Fruit fly (Drosophila melanogaster) whole organism, prepupa: ENCODE results near the gene dac.

Experiments used
- Blimp-1 ChIP-seq: fragments of 200-800 bp; sonication (Bioruptor generic); optimal IDR thresholded peaks from 3 replicates; lab custom pipeline; 2017; ENCODE audit warnings: missing biosample characterization, missing genetic modification characterization, mild to moderate bottlenecking, moderate library complexity, missing genetic modification reagents
- CG10669 ChIP-seq: fragments of 200-800 bp; sonication (Bioruptor generic); optimal IDR thresholded peaks from 3 replicates; lab custom pipeline; 2018; ENCODE audit warnings: missing biosample characterization, mild to moderate bottlenecking, missing genetic modification characterization, moderate library complexity
- CG11294 ChIP-seq: fragments of 200-800 bp; sonication (Bioruptor generic); IDR thresholded peaks from 2 replicates; pipeline ENCODE4 v1.3.6; 2022; ENCODE audit warnings: missing biosample characterization, missing genetic modification characterization
- CG11902 ChIP-seq: fragments of 200-800 bp; sonication (Bioruptor generic); optimal IDR thresholded peaks from 3 replicates; lab custom pipeline; 2016; ENCODE audit warnings: missing biosample characterization, missing genetic modification characterization
- CG15336 ChIP-seq: fragments of 200-800 bp; sonication (Bioruptor generic); IDR thresholded peaks from 2 replicates; pipeline ENCODE4 v1.3.6; 2022; ENCODE audit warnings: missing biosample characterization, missing genetic modification characterization
- CG1621 ChIP-seq: fragments of 200-800 bp; sonication (Bioruptor generic); optimal IDR thresholded peaks from 3 replicates; lab custom pipeline; 2018; ENCODE audit warnings: missing biosample characterization, mild to moderate bottlenecking, missing genetic modification characterization
- CG31627 ChIP-seq: fragments of 200-800 bp; sonication (Bioruptor generic); optimal IDR thresholded peaks from 3 replicates; lab custom pipeline; 2016; ENCODE audit warnings: missing biosample characterization, missing genetic modification characterization
- CG4318 ChIP-seq: fragments of 200-800 bp; sonication (Bioruptor generic); optimal IDR thresholded peaks from 3 replicates; lab custom pipeline; 2017; ENCODE audit warnings: missing biosample characterization, mild to moderate bottlenecking, missing genetic modification characterization
- CG6163 ChIP-seq: fragments of 200-800 bp; sonication (Bioruptor generic); IDR thresholded peaks from 3 replicates; pipeline ENCODE4 v1.3.6; 2022; ENCODE audit warnings: missing biosample characterization, missing genetic modification characterization
- CG6276 ChIP-seq: fragments of 200-800 bp; sonication (Bioruptor generic); optimal IDR thresholded peaks from 2 replicates; lab custom pipeline; 2017; ENCODE audit warnings: missing biosample characterization, mild to moderate bottlenecking, missing genetic modification characterization
- CG6792 ChIP-seq: fragments of 200-800 bp; sonication (Bioruptor generic); optimal IDR thresholded peaks from 3 replicates; lab custom pipeline; 2016; ENCODE audit warnings: missing biosample characterization, missing genetic modification characterization
- CG6808 ChIP-seq: fragments of 200-800 bp; sonication (Bioruptor generic); optimal IDR thresholded peaks from 3 replicates; lab custom pipeline; 2017; ENCODE audit warnings: missing biosample characterization, missing genetic modification characterization, mild to moderate bottlenecking, moderate library complexity, missing genetic modification reagents
- CG7368 ChIP-seq: fragments of 200-800 bp; sonication (Bioruptor generic); optimal IDR thresholded peaks from 3 replicates; lab custom pipeline; 2016; ENCODE audit warnings: missing biosample characterization, missing genetic modification characterization
- CG8119 ChIP-seq: fragments of 200-800 bp; sonication (Bioruptor generic); IDR thresholded peaks from 3 replicates; pipeline ENCODE4 v1.3.6; 2022; ENCODE audit warnings: missing biosample characterization, missing genetic modification characterization
- CG8319 ChIP-seq: fragments of 200-800 bp; sonication (Bioruptor generic); optimal IDR thresholded peaks from 3 replicates; lab custom pipeline; 2016; ENCODE audit warnings: missing biosample characterization, missing genetic modification characterization
- CG8632 ChIP-seq: fragments of 200-800 bp; sonication (Bioruptor generic); optimal IDR thresholded peaks from 3 replicates; lab custom pipeline; 2016; ENCODE audit warnings: missing biosample characterization, missing genetic modification characterization
- Eip75B ChIP-seq: fragments of 200-800 bp; sonication (Bioruptor generic); optimal IDR thresholded peaks from 3 replicates; lab custom pipeline; 2016; ENCODE audit warnings: missing biosample characterization, missing genetic modification characterization
- Eip78C ChIP-seq: fragments of 200-800 bp; sonication (Bioruptor generic); peaks from one replicate; lab custom pipeline; 2016; ENCODE audit warnings: missing biosample characterization, missing genetic modification characterization
- Eip93F ChIP-seq: fragments of 200-800 bp; sonication (Bioruptor generic); optimal IDR thresholded peaks from 2 replicates; lab custom pipeline; 2016; ENCODE audit warnings: missing biosample characterization, mild to moderate bottlenecking, missing genetic modification characterization
- Ets21C ChIP-seq: fragments of 200-800 bp; sonication (Bioruptor generic); optimal IDR thresholded peaks from 3 replicates; lab custom pipeline; 2016; ENCODE audit warnings: missing biosample characterization, missing genetic modification characterization
- Ets96B ChIP-seq: fragments of 200-800 bp; optimal IDR thresholded peaks from 2 replicates; lab custom pipeline; 2019; ENCODE audit warnings: missing biosample characterization, mild to moderate bottlenecking, missing genetic modification characterization, moderate library complexity
- Gug ChIP-seq: fragments of 200-800 bp; sonication (Bioruptor generic); IDR thresholded peaks from 2 replicates; pipeline ENCODE4 v1.3.6; 2022; ENCODE audit warnings: missing biosample characterization, missing genetic modification characterization
- Hr38 ChIP-seq: sonication (Bioruptor generic); optimal IDR thresholded peaks from 2 replicates; lab custom pipeline; 2016; ENCODE audit warnings: missing biosample characterization, missing genetic modification characterization
- Hr39 ChIP-seq: fragments of 200-800 bp; sonication (Bioruptor generic); optimal IDR thresholded peaks from 2 replicates; lab custom pipeline; 2016; ENCODE audit warnings: missing biosample characterization, missing genetic modification characterization
- Hr4 ChIP-seq: fragments of 200-800 bp; sonication (Bioruptor generic); optimal IDR thresholded peaks from 3 replicates; lab custom pipeline; 2016; ENCODE audit warnings: missing biosample characterization, missing genetic modification characterization
- Lpt ChIP-seq: fragments of 200-800 bp; sonication (Bioruptor generic); optimal IDR thresholded peaks from 3 replicates; lab custom pipeline; 2016; ENCODE audit warnings: missing biosample characterization, missing genetic modification characterization
- Smox ChIP-seq: fragments of 200-800 bp; sonication (Bioruptor generic); optimal IDR thresholded peaks from 3 replicates; lab custom pipeline; 2016; ENCODE audit warnings: missing biosample characterization, missing genetic modification characterization
- Sox102F ChIP-seq: fragments of 200-800 bp; sonication (Bioruptor generic); optimal IDR thresholded peaks from 2 replicates; lab custom pipeline; 2016; ENCODE audit warnings: missing biosample characterization, mild to moderate bottlenecking, missing genetic modification characterization
- Sox14 ChIP-seq: fragments of 200-800 bp; sonication (Bioruptor generic); optimal IDR thresholded peaks from 3 replicates; lab custom pipeline; 2016; ENCODE audit warnings: missing biosample characterization, missing genetic modification characterization
- Sox15 ChIP-seq: fragments of 200-800 bp; sonication (Bioruptor generic); optimal IDR thresholded peaks from 3 replicates; lab custom pipeline; 2016; ENCODE audit warnings: missing biosample characterization, missing genetic modification characterization
- achi ChIP-seq: fragments of 200-800 bp; sonication (Bioruptor generic); optimal IDR thresholded peaks from 3 replicates; lab custom pipeline; 2016; ENCODE audit warnings: missing biosample characterization, missing genetic modification characterization
- acj6 ChIP-seq: fragments of 200-800 bp; sonication (Bioruptor generic); optimal IDR thresholded peaks from 3 replicates; lab custom pipeline; 2016; ENCODE audit warnings: missing biosample characterization, missing genetic modification characterization
- cyc ChIP-seq: fragments of 200-800 bp; sonication (Bioruptor generic); optimal IDR thresholded peaks from 3 replicates; lab custom pipeline; 2016; ENCODE audit warnings: missing biosample characterization, missing genetic modification characterization
- dac ChIP-seq: fragments of 200-800 bp; sonication (Bioruptor generic); optimal IDR thresholded peaks from 2 replicates; lab custom pipeline; 2017; ENCODE audit warnings: missing biosample characterization, mild to moderate bottlenecking, missing genetic modification characterization
- dsx ChIP-seq: fragments of 200-800 bp; optimal IDR thresholded peaks from 3 replicates; lab custom pipeline; 2019; ENCODE audit warnings: missing biosample characterization, mild to moderate bottlenecking, missing genetic modification characterization, moderate library complexity; ENCODE audit not compliant: poor library complexity, severe bottlenecking
- eg ChIP-seq: fragments of 200-800 bp; sonication (Bioruptor generic); IDR thresholded peaks from 3 replicates; pipeline ENCODE4 v1.3.6; 2022; ENCODE audit warnings: missing biosample characterization, missing genetic modification characterization
- esn ChIP-seq: fragments of 200-800 bp; sonication (Bioruptor generic); optimal IDR thresholded peaks from 2 replicates; lab custom pipeline; 2016; ENCODE audit warnings: missing biosample characterization, mild to moderate bottlenecking, missing genetic modification characterization, moderate library complexity
- fd59A ChIP-seq: fragments of 200-800 bp; sonication (Bioruptor generic); optimal IDR thresholded peaks from 2 replicates; lab custom pipeline; 2017; ENCODE audit warnings: missing biosample characterization, mild to moderate bottlenecking, missing genetic modification characterization, missing genetic modification reagents
- fd85E ChIP-seq: fragments of 200-800 bp; sonication (Bioruptor generic); optimal IDR thresholded peaks from 3 replicates; lab custom pipeline; 2016; ENCODE audit warnings: missing biosample characterization, missing genetic modification characterization
- lz ChIP-seq: fragments of 200-800 bp; sonication (Bioruptor generic); optimal IDR thresholded peaks from 3 replicates; lab custom pipeline; 2016; ENCODE audit warnings: missing biosample characterization, missing genetic modification characterization
- net ChIP-seq: fragments of 200-800 bp; sonication (Bioruptor generic); optimal IDR thresholded peaks from 3 replicates; lab custom pipeline; 2016; ENCODE audit warnings: missing biosample characterization, missing genetic modification characterization
- pdm3 ChIP-seq: fragments of 200-800 bp; sonication (Bioruptor generic); optimal IDR thresholded peaks from 3 replicates; lab custom pipeline; 2016; ENCODE audit warnings: missing biosample characterization, missing genetic modification characterization
- spab ChIP-seq: fragments of 200-800 bp; sonication (Bioruptor generic); optimal IDR thresholded peaks from 2 replicates; lab custom pipeline; 2017; ENCODE audit warnings: missing biosample characterization, mild to moderate bottlenecking, missing genetic modification characterization, missing genetic modification reagents
- ss ChIP-seq, 2 experiments: fragments of 200-800 bp; sonication (Bioruptor generic); optimal IDR thresholded peaks; 2 replicates in 1 of 2; 3 replicates in 1 of 2; lab custom pipeline; 2017 to 2018; ENCODE audit warnings: mild to moderate bottlenecking in 2 of 2, missing biosample characterization in 2 of 2, missing genetic modification characterization in 2 of 2, moderate library complexity in 1 of 2
- svp ChIP-seq: fragments of 200-800 bp; sonication (Bioruptor generic); peaks from one replicate; lab custom pipeline; 2016; ENCODE audit warnings: missing biosample characterization, missing genetic modification characterization
- topi ChIP-seq: fragments of 200-800 bp; sonication (Bioruptor generic); optimal IDR thresholded peaks from 3 replicates; lab custom pipeline; 2016; ENCODE audit warnings: missing biosample characterization, missing genetic modification characterization
- vri ChIP-seq: fragments of 200-800 bp; sonication (Bioruptor generic); optimal IDR thresholded peaks from 3 replicates; lab custom pipeline; 2016; ENCODE audit warnings: missing biosample characterization, mild to moderate bottlenecking, missing genetic modification characterization

dac gene

DNA sequence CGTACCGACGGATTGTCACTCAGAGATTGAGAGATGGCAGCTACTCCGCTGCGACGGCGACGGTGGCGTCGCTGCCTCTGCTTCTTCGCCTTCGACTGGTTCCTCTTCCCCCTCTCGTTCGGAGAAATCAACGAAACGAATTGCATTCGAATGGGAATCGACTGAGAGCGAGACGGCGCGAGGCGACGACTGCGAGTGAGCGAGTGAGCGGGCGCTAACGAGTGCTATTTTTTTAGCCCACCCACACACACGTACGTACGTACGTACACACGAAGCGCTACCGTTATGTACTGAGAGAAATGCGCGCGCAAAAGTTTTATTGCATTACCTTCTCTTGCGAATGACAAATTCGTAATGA, at the start of gene dac:
TSS of gene dac (minus strand) at position 356 of the 358 bp plus-strand sequence.
- TF ChIP-seq eg (GFP tag; lab: Robert Waterston, UW) (no peak), Eip78C (GFP tag; lab: Kevin White, UChicago) (peak; percentile 1), CG7368 (GFP tag; lab: Kevin White, UChicago) (no peak), CG6163 (GFP tag; lab: Robert Waterston, UW) (peak; percentile 33; the same call in 1 of the 3 replicates), dsx (GFP tag; lab: Kevin White, UChicago) (no peak), Lpt (GFP tag; lab: Kevin White, UChicago) (no peak), CG31627 (GFP tag; lab: Kevin White, UChicago) (no peak), topi (GFP tag; lab: Kevin White, UChicago) (no peak), dac (GFP tag; lab: Kevin White, UChicago) (peak; percentile 58), pdm3 (GFP tag; lab: Kevin White, UChicago) (no peak), Ets96B (tag; lab: Kevin White, UChicago) (no peak), Hr4 (GFP tag; lab: Kevin White, UChicago) (no peak), CG4318 (GFP tag; lab: Kevin White, UChicago) (no peak), svp (GFP tag; lab: Kevin White, UChicago) (peak; percentile 52), spab (GFP tag; lab: Kevin White, UChicago) (no peak), Ets21C (no peak)

DNA sequence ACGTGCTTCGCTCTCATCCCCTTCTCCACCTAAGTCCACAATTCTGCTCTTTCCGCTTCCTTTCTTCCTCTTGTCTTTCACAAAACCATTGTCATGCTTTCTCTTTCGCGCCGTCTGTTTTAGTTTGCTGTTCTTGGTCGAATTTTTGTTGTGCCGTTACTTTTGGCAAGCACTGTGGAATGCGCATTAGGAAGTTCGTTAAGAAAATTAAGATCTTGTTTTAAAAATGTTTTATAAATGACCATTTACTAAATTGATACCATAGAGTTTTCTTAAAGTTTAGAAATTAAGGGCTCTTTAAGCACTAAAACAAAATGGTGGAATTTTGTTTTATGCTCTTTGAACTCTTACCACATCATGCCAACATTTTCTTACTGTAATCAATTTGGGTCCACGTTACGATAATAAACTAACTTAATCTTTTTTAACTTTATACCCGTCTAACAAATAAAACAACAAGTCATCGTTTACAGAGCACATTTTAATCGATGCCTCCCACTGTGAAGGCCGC, 49.3 kb upstream of the dac start:
- TF ChIP-seq CG4318 (GFP tag; lab: Kevin White, UChicago) (peak; percentile 64), fd59A (no peak), fd85E (GFP tag; lab: Kevin White, UChicago) (no peak), CG31627 (GFP tag; lab: Kevin White, UChicago) (peak; percentile 83), Ets96B (tag; lab: Kevin White, UChicago) (peak; percentile 31), CG8319 (GFP tag; lab: Kevin White, UChicago) (no peak), Eip78C (GFP tag; lab: Kevin White, UChicago) (peak; percentile 94), Hr38 (no peak), CG7368 (GFP tag; lab: Kevin White, UChicago) (no peak), ss (GFP tag; optimal IDR thresholded peaks at IDR 0.05; lab: Kevin White, UChicago) (no peak), CG15336 (peak; percentile 60), dsx (GFP tag; lab: Kevin White, UChicago) (no peak), CG11902 (GFP tag; lab: Kevin White, UChicago) (peak; percentile 33), Hr4 (GFP tag; lab: Kevin White, UChicago) (peak; percentile 62), CG6163 (GFP tag; lab: Robert Waterston, UW) (no peak; the same call in 1 of the 3 replicates), eg (GFP tag; lab: Robert Waterston, UW) (peak; percentile 48; the same call in 1 of the 3 replicates), Sox102F (GFP tag; lab: Kevin White, UChicago) (peak; percentile 84), CG6808 (no peak), dac (GFP tag; lab: Kevin White, UChicago) (peak; percentile 31), Hr39 (GFP tag; lab: Kevin White, UChicago) (peak; percentile 87), CG1621 (no peak), CG6792 (GFP tag; lab: Kevin White, UChicago) (peak; percentile 52), svp (GFP tag; lab: Kevin White, UChicago) (peak; percentile 93), Sox14 (GFP tag; lab: Kevin White, UChicago) (peak; percentile 83), acj6 (GFP tag; lab: Kevin White, UChicago) (peak; percentile 60), cyc (peak; percentile 78), CG8632 (GFP tag; lab: Kevin White, UChicago) (peak; percentile 31), Gug (GFP tag; lab: Robert Waterston, UW) (peak; percentile 59), Smox (GFP tag; lab: Kevin White, UChicago) (peak; percentile 80), Blimp-1 (GFP tag; lab: Kevin White, UChicago) (peak; percentile 50), achi (GFP tag; lab: Kevin White, UChicago) (peak; percentile 63), Eip75B (GFP tag; lab: Kevin White, UChicago) (peak; percentile 74), vri (peak; percentile 10), Lpt (GFP tag; lab: Kevin White, UChicago) (peak; percentile 5), pdm3 (GFP tag; lab: Kevin White, UChicago) (peak; percentile 70), Eip93F (GFP tag; lab: Kevin White, UChicago) (peak; percentile 8), Sox15 (GFP tag; lab: Kevin White, UChicago) (peak; percentile 52), topi (GFP tag; lab: Kevin White, UChicago) (peak; percentile 85), lz (GFP tag; lab: Kevin White, UChicago) (peak; percentile 78), CG8119 (GFP tag; lab: Robert Waterston, UW) (peak; percentile 62; the same call in 2 of the 3 replicates), net (GFP tag; lab: Kevin White, UChicago) (peak; percentile 57), CG10669 (GFP tag; lab: Kevin White, UChicago) (no peak), esn (GFP tag; lab: Kevin White, UChicago) (peak; percentile 82), CG6276 (GFP tag; lab: Kevin White, UChicago) (peak; percentile 36), CG11294 (GFP tag; lab: Robert Waterston, UW) (peak; percentile 46; the same call in 1 of the 2 replicates)
